Fruit fly (Drosophila melanogaster): ENCODE results near the gene Nph.

- TF ChIP-seq CG8478 (optimal IDR thresholded peaks at IDR 0.05): no peak
- TF ChIP-seq CTCF (optimal IDR thresholded peaks at IDR 0.05): no peak
These were observed 34.8 kb upstream of the Nph start, which contains the start of the genes janA, Sry-alpha and Sry-beta for dm6 chr3R:30039494-30039893.

Data from S2 (cell line).